Fruit fly (Drosophila melanogaster): ENCODE measurements around the gene CG32212.

The CG32212 gene

dm6 chr3L:19516547-19516946 lies 29.2 kb downstream of the CG32212 start (continued):
- TF ChIP-seq CG12236 (GFP tag; optimal IDR thresholded peaks at IDR 0.05) (peak; percentile 78), Deaf1 (tag; optimal IDR thresholded peaks at IDR 0.05) (no peak), CG14667 (GFP tag; IDR thresholded peaks at IDR 0.05) (peak; percentile 89), CG10147 (GFP tag; optimal IDR thresholded peaks at IDR 0.05) (peak; percentile 81), stwl (tag; optimal IDR thresholded peaks at IDR 0.05) (peak; percentile 98), Poxn (GFP tag; IDR thresholded peaks at IDR 0.05) (peak; percentile 64), CG14050 (GFP tag; IDR thresholded peaks at IDR 0.05) (peak; percentile 73; the same call in 2 of the 3 replicates), CG7987 (GFP tag; optimal IDR thresholded peaks at IDR 0.05) (peak; percentile 97), CkIIα-i1 (GFP tag; IDR thresholded peaks at IDR 0.05) (0 out of 2 replicates have a peak, but pooled peaks have one; percentile 50), CG42726 (GFP tag; IDR thresholded peaks at IDR 0.05; ENCODE audit: partially characterized antibody) (peak; percentile 75; the same call in 1 of the 2 replicates), Dfd (GFP tag; optimal IDR thresholded peaks at IDR 0.05) (peak in 1 of 2 experiments; percentile 17), ci (GFP tag; IDR thresholded peaks at IDR 0.05) (peak; percentile 96), CG15011 (GFP tag; optimal IDR thresholded peaks at IDR 0.05) (peak; percentile 70), phol (tag; optimal IDR thresholded peaks at IDR 0.05) (peak; percentile 90), CG1024 (GFP tag; IDR thresholded peaks at IDR 0.05) (peak; percentile 89), gce (GFP tag; IDR thresholded peaks at IDR 0.05) (peak; percentile 93), cas (GFP tag; IDR thresholded peaks at IDR 0.05) (peak; percentile 84; the same call in 1 of the 2 replicates), CG12769 (tag; optimal IDR thresholded peaks at IDR 0.05) (peak; percentile 68), NC2α (GFP tag; optimal IDR thresholded peaks at IDR 0.05) (peak; percentile 78), gcm (GFP tag; optimal IDR thresholded peaks at IDR 0.05) (no peak), ssp (GFP tag; IDR thresholded peaks at IDR 0.05) (peak; percentile 89), gt (GFP tag; IDR thresholded peaks at IDR 0.05) (peak; percentile 84), dan (GFP tag; IDR thresholded peaks at IDR 0.05) (peak; percentile 43; the same call in 1 of the 2 replicates), tio (GFP tag; optimal IDR thresholded peaks at IDR 0.05) (peak; percentile 65), Dref (GFP tag; IDR thresholded peaks at IDR 0.05) (peak; percentile 48), CG8290 (GFP tag; optimal IDR thresholded peaks at IDR 0.05) (peak; percentile 95), CG8290 (tag; optimal IDR thresholded peaks at IDR 0.05) (peak; percentile 57 to 89), CG6175 (GFP tag; IDR thresholded peaks at IDR 0.05) (peak; percentile 91), CG6683 (GFP tag; optimal IDR thresholded peaks at IDR 0.05) (no peak), CG17568 (GFP tag; optimal IDR thresholded peaks at IDR 0.05) (no peak), CG30403 (GFP tag; optimal IDR thresholded peaks at IDR 0.05) (peak; percentile 90), D19B (GFP tag; optimal IDR thresholded peaks at IDR 0.05) (peak; percentile 81), chif (GFP tag; optimal IDR thresholded peaks at IDR 0.05) (peak; percentile 85 to 94), Hr39 (optimal IDR thresholded peaks at IDR 0.05) (no peak), row (GFP tag; IDR thresholded peaks at IDR 0.05) (no peak; the same call in 1 of the 3 replicates), stc (GFP tag; IDR thresholded peaks at IDR 0.05) (peak; percentile 86), scrt (GFP tag; optimal IDR thresholded peaks at IDR 0.05) (peak; percentile 64), toy (GFP tag; IDR thresholded peaks at IDR 0.05) (peak; percentile 88), CG3838 (GFP tag; optimal IDR thresholded peaks at IDR 0.05) (peak; percentile 60), caup (GFP tag; optimal IDR thresholded peaks at IDR 0.05; ENCODE audit: severe bottlenecking) (peak; percentile 95), CG16779 (GFP tag; IDR thresholded peaks at IDR 0.05) (peak; percentile 92), schlank (tag; optimal IDR thresholded peaks at IDR 0.05) (peak; percentile 81), CG1832 (GFP tag; optimal IDR thresholded peaks at IDR 0.05) (no peak), fd102C (GFP tag; optimal IDR thresholded peaks at IDR 0.05) (peak; percentile 83), CG2116 (GFP tag; optimal IDR thresholded peaks at IDR 0.05) (peak; percentile 65), CG18262 (tag; optimal IDR thresholded peaks at IDR 0.05) (peak; percentile 76), zen (tag; optimal IDR thresholded peaks at IDR 0.05) (peak; percentile 89), CG7372 (GFP tag; IDR thresholded peaks at IDR 0.05) (peak; percentile 91), Fer3 (tag; optimal IDR thresholded peaks at IDR 0.05) (peak; percentile 89), jigr1 (GFP tag; IDR thresholded peaks at IDR 0.05) (peak; percentile 31; the same call in 1 of the 3 replicates), unc-4 (GFP tag; IDR thresholded peaks at IDR 0.05; ENCODE audit: partially characterized antibody) (no peak)
